Fruit fly (Drosophila melanogaster) whole organism, wandering third instar larva: ENCODE results near the gene CG3223.

Source experiments
- CG32264 ChIP-seq: fragments of 200-800 bp; sonication (Bioruptor generic); optimal IDR thresholded peaks from 2 replicates; lab custom pipeline; 2016; ENCODE audit warnings: missing biosample characterization, missing genetic modification characterization
- CG9705 ChIP-seq: fragments of 200-800 bp; sonication (Bioruptor generic); optimal IDR thresholded peaks from 2 replicates; lab custom pipeline; 2018; ENCODE audit warnings: missing biosample characterization, mild to moderate bottlenecking, missing genetic modification characterization
- CrebA ChIP-seq: fragments of 200-800 bp; sonication (Bioruptor generic); optimal IDR thresholded peaks from 2 replicates; lab custom pipeline; 2016; ENCODE audit warnings: missing biosample characterization, mild to moderate bottlenecking, missing genetic modification characterization, borderline replicate concordance
- Dif ChIP-seq: fragments of 200-275, 200-300 bp; sonication (Bioruptor generic); optimal IDR thresholded peaks from 2 replicates; lab custom pipeline; 2018; ENCODE audit warnings: missing biosample characterization, missing genetic modification characterization; ENCODE audit not compliant: partially characterized antibody
- GATAd ChIP-seq: sonication (Bioruptor generic); optimal IDR thresholded peaks from 2 replicates; lab custom pipeline; 2016; ENCODE audit warnings: missing biosample characterization, missing genetic modification characterization
- HLH106 ChIP-seq: fragments of 200-800 bp; optimal IDR thresholded peaks from 3 replicates; lab custom pipeline; 2019; ENCODE audit warnings: missing biosample characterization, mild to moderate bottlenecking, missing genetic modification characterization, moderate library complexity
- Hnf4 ChIP-seq: fragments of 200-800 bp; sonication (Bioruptor generic); optimal IDR thresholded peaks from 2 replicates; lab custom pipeline; 2016; ENCODE audit warnings: missing biosample characterization, mild to moderate bottlenecking, missing genetic modification characterization
- Hr78 ChIP-seq: fragments of >200 bp; optimal IDR thresholded peaks from 2 replicates; lab custom pipeline; 2017; ENCODE audit warnings: missing biosample characterization, missing genetic modification characterization
- Hr83 ChIP-seq: fragments of 200-300 bp; sonication (Bioruptor generic); optimal IDR thresholded peaks from 2 replicates; lab custom pipeline; 2016; ENCODE audit warnings: missing biosample characterization, mild to moderate bottlenecking, missing genetic modification characterization, moderate library complexity; ENCODE audit not compliant: poor library complexity, severe bottlenecking
- Mio ChIP-seq: sonication (Bioruptor generic); optimal IDR thresholded peaks from 2 replicates; lab custom pipeline; 2016; ENCODE audit warnings: missing biosample characterization, missing genetic modification characterization
- Myc ChIP-seq: fragments of >200 bp; optimal IDR thresholded peaks from 2 replicates; lab custom pipeline; 2017
- OdsH ChIP-seq: fragments of 200-800 bp; sonication (Bioruptor generic); optimal IDR thresholded peaks from 2 replicates; lab custom pipeline; 2016; ENCODE audit warnings: missing biosample characterization, mild to moderate bottlenecking, missing genetic modification characterization
- Rel ChIP-seq, 2 experiments: fragments of 200-800 bp; sonication (Bioruptor generic) in 1 of 2; optimal IDR thresholded peaks; 2 replicates in 1 of 2; 3 replicates in 1 of 2; lab custom pipeline; 2016 to 2019; ENCODE audit warnings: mild to moderate bottlenecking in 2 of 2, missing biosample characterization in 2 of 2, missing genetic modification characterization in 2 of 2, moderate library complexity in 1 of 2
- Sp1 ChIP-seq: fragments of 200-800 bp; sonication (Bioruptor generic); optimal IDR thresholded peaks from 3 replicates; lab custom pipeline; 2019; ENCODE audit warnings: missing biosample characterization, mild to moderate bottlenecking, missing genetic modification characterization, moderate library complexity
- Vsx2 ChIP-seq: fragments of 200-300, 225-300 bp; sonication (Bioruptor generic); optimal IDR thresholded peaks from 2 replicates; lab custom pipeline; 2018; ENCODE audit warnings: missing biosample characterization, missing genetic modification characterization; ENCODE audit not compliant: partially characterized antibody
- br ChIP-seq: fragments of 200-800 bp; sonication (Bioruptor generic); optimal IDR thresholded peaks from 2 replicates; lab custom pipeline; 2016; ENCODE audit warnings: missing biosample characterization, missing genetic modification characterization
- brk ChIP-seq: fragments of 200-800 bp; sonication (Bioruptor generic); optimal IDR thresholded peaks from 2 replicates; lab custom pipeline; 2016; ENCODE audit warnings: missing biosample characterization, mild to moderate bottlenecking, missing genetic modification characterization
- dl ChIP-seq, 2 experiments: fragments of 175-275, 200-275 bp in 1 of 2; fragments of 200-275 bp in 1 of 2; sonication (Bioruptor generic); optimal IDR thresholded peaks; lab custom pipeline; 2018; ENCODE audit warnings: mild to moderate bottlenecking in 2 of 2, missing biosample characterization in 2 of 2, missing genetic modification characterization in 2 of 2, moderate library complexity in 2 of 2; ENCODE audit not compliant: partially characterized antibody in 2 of 2, insufficient read depth in 1 of 2
- dmrt93B ChIP-seq: fragments of 200-800 bp; sonication (Bioruptor generic); optimal IDR thresholded peaks from 2 replicates; lab custom pipeline; 2018; ENCODE audit warnings: missing biosample characterization, mild to moderate bottlenecking, missing genetic modification characterization
- ey ChIP-seq: fragments of 200-800 bp; sonication (Bioruptor generic); optimal IDR thresholded peaks from 2 replicates; lab custom pipeline; 2016; ENCODE audit warnings: missing biosample characterization, missing genetic modification characterization
- foxo ChIP-seq, 2 experiments: fragments of 200-800 bp; sonication (Bioruptor generic); optimal IDR thresholded peaks; 2 replicates in 1 of 2; 3 replicates in 1 of 2; lab custom pipeline; 2016 to 2017; ENCODE audit warnings: missing biosample characterization in 2 of 2, missing genetic modification characterization in 2 of 2
- fru ChIP-seq: fragments of 200-800 bp; sonication (Bioruptor generic); optimal IDR thresholded peaks from 3 replicates; lab custom pipeline; 2016; ENCODE audit warnings: missing biosample characterization, mild to moderate bottlenecking, missing genetic modification characterization
- h ChIP-seq: fragments of 200-800 bp; sonication (Bioruptor generic); optimal IDR thresholded peaks from 3 replicates; lab custom pipeline; 2016; ENCODE audit warnings: missing biosample characterization, mild to moderate bottlenecking, missing genetic modification characterization
- jim ChIP-seq: fragments of 175-275, 200-325 bp; sonication (Bioruptor generic); optimal IDR thresholded peaks from 2 replicates; lab custom pipeline; 2016; ENCODE audit warnings: missing biosample characterization, mild to moderate bottlenecking, missing genetic modification characterization
- lola ChIP-seq: fragments of >200 bp; optimal IDR thresholded peaks from 2 replicates; lab custom pipeline; 2017; ENCODE audit warnings: missing biosample characterization, missing genetic modification characterization
- pan ChIP-seq: fragments of >200 bp; optimal IDR thresholded peaks from 2 replicates; lab custom pipeline; 2017
- psq ChIP-seq: fragments of 200-800 bp; sonication (Bioruptor generic); optimal IDR thresholded peaks from 3 replicates; lab custom pipeline; 2017; ENCODE audit warnings: missing biosample characterization, mild to moderate bottlenecking, missing genetic modification characterization, moderate library complexity
- rgr ChIP-seq: fragments of 200-800 bp; sonication (Bioruptor generic); optimal IDR thresholded peaks from 3 replicates; lab custom pipeline; 2016; ENCODE audit warnings: missing biosample characterization, mild to moderate bottlenecking, missing genetic modification characterization
- sage ChIP-seq: fragments of 200-800 bp; sonication (Bioruptor generic); optimal IDR thresholded peaks from 2 replicates; lab custom pipeline; 2016; ENCODE audit warnings: missing biosample characterization, mild to moderate bottlenecking, missing genetic modification characterization
- sv ChIP-seq: fragments of 200-800 bp; sonication (Bioruptor generic); optimal IDR thresholded peaks from 3 replicates; lab custom pipeline; 2016; ENCODE audit warnings: missing biosample characterization, missing genetic modification characterization
- usp ChIP-seq: fragments of >200 bp; optimal IDR thresholded peaks from 2 replicates; lab custom pipeline; 2017; ENCODE audit warnings: missing biosample characterization, missing genetic modification characterization
- woc ChIP-seq: sonication (Bioruptor generic); optimal IDR thresholded peaks from 2 replicates; lab custom pipeline; 2016; ENCODE audit warnings: missing biosample characterization, mild to moderate bottlenecking, missing genetic modification characterization

Gene CG3223

DNA sequence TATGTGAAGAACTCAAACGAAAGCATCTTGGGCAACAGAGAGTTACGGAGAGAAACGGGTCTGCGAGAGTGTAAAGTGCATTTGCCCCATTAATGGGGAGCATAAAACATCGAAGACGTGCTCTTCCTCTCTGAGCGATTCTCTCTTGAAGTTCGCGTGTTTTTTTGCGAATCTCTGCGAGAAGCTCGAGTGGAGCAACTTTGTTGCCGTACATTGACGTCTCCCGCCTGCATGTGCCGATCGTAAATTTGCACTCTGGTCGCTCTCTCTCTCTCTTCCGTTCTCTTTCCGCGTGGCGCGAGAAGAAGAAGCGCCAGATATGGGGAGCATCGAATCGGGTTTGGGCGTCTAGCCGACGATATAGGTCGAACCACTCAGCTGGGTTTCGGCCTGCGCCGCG lies 41.4 kb upstream of the CG3223 start:
- TF ChIP-seq dl (GFP tag; optimal IDR thresholded peaks at IDR 0.05; lab: Kevin White, UChicago; ENCODE audit: insufficient read depth in 1 of 2, partially characterized antibody in 2 of 2) (peak; percentile 87 to 93), Hr83 (GFP tag; lab: Kevin White, UChicago) (peak; percentile 16), Vsx2 (GFP tag; lab: Kevin White, UChicago) (peak; percentile 52), CrebA (GFP tag; lab: Kevin White, UChicago) (peak; percentile 87), Mio (GFP tag; lab: Kevin White, UChicago) (no peak), sv (no peak), Rel (GFP tag; optimal IDR thresholded peaks at IDR 0.05; lab: Kevin White, UChicago) (peak; percentile 82), Rel (tag; optimal IDR thresholded peaks at IDR 0.05; lab: Kevin White, UChicago) (no peak), foxo (GFP tag; optimal IDR thresholded peaks at IDR 0.05; lab: Kevin White, UChicago) (peak in 1 of 2 experiments; percentile 27), Dif (GFP tag; lab: Kevin White, UChicago) (peak; percentile 93), woc (GFP tag; lab: Kevin White, UChicago) (peak; percentile 34), pan (lab: Kevin White, UChicago) (no peak), h (GFP tag; lab: Kevin White, UChicago) (peak; percentile 5)

dm6 chr3R:7968958-7969701 lies 40.1 kb upstream of the CG3223 start:
- no peak for TF ChIP-seq fru
- no peak for TF ChIP-seq psq (GFP tag; lab: Kevin White, UChicago)
- no peak for TF ChIP-seq usp (GFP tag; lab: Kevin White, UChicago)
- TF ChIP-seq Mio (GFP tag; lab: Kevin White, UChicago), result no peak
- no peak for TF ChIP-seq jim (GFP tag; lab: Kevin White, UChicago)
- no peak for TF ChIP-seq Hr78 (GFP tag; lab: Kevin White, UChicago)
- no peak for TF ChIP-seq CG32264 (GFP tag; lab: Kevin White, UChicago)
- no peak for TF ChIP-seq CrebA (GFP tag; lab: Kevin White, UChicago)
- TF ChIP-seq Sp1 (GFP tag; lab: Kevin White, UChicago), result no peak
- no peak for TF ChIP-seq lola
- TF ChIP-seq Dif (GFP tag; lab: Kevin White, UChicago), result no peak
- peak in 1 of 2 experiments; percentile 25 for TF ChIP-seq dl (GFP tag; optimal IDR thresholded peaks at IDR 0.05; lab: Kevin White, UChicago; ENCODE audit: insufficient read depth in 1 of 2, partially characterized antibody in 2 of 2)
- TF ChIP-seq rgr (GFP tag; lab: Kevin White, UChicago), result no peak
- TF ChIP-seq sage (GFP tag; lab: Kevin White, UChicago), result no peak
- no peak for TF ChIP-seq Myc
- TF ChIP-seq Rel (GFP tag; optimal IDR thresholded peaks at IDR 0.05; lab: Kevin White, UChicago), result no peak
- TF ChIP-seq Rel (tag; optimal IDR thresholded peaks at IDR 0.05; lab: Kevin White, UChicago), result peak; percentile 1
- TF ChIP-seq Hnf4 (GFP tag; lab: Kevin White, UChicago), result no peak
- TF ChIP-seq Vsx2 (GFP tag; lab: Kevin White, UChicago), result peak; percentile 0
- TF ChIP-seq foxo (GFP tag; optimal IDR thresholded peaks at IDR 0.05; lab: Kevin White, UChicago), result no peak
- no peak for TF ChIP-seq brk (GFP tag; lab: Kevin White, UChicago)
- TF ChIP-seq sv, result no peak

DNA sequence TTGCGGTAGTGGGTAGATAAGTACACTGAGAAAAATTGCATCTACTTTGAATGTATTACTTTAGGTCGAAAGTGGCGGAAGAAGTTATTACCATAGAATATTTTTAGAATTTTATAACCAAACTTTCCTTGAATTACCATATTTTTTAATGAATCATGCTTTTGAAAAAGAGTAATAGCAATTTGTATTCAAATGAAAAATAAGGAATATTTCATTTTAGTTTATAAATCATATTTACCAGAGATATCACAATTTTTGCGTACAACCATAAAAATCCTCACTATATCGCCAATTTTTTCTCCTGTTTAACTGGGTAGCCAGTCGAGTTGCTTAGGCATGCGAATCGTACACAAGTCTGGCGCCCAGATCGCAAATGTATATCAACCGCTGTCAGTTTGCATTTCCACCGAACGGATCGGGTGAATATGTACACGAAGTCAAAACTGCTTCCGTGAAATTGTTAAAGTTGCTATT lies 39.5 kb upstream of the CG3223 start:
- TF ChIP-seq rgr (GFP tag; lab: Kevin White, UChicago) (peak; percentile 50), dmrt93B (GFP tag; lab: Kevin White, UChicago) (peak; percentile 32), fru (peak; percentile 62), h (GFP tag; lab: Kevin White, UChicago) (peak; percentile 58), Hr78 (GFP tag; lab: Kevin White, UChicago) (no peak), CG32264 (GFP tag; lab: Kevin White, UChicago) (no peak), Hnf4 (GFP tag; lab: Kevin White, UChicago) (peak; percentile 33), OdsH (GFP tag; lab: Kevin White, UChicago) (peak; percentile 44), foxo (GFP tag; optimal IDR thresholded peaks at IDR 0.05; lab: Kevin White, UChicago) (peak in 1 of 2 experiments; percentile 62), ey (GFP tag; lab: Kevin White, UChicago) (peak; percentile 49), usp (GFP tag; lab: Kevin White, UChicago) (no peak), CG9705 (no peak), psq (GFP tag; lab: Kevin White, UChicago) (peak; percentile 31), br (GFP tag; lab: Kevin White, UChicago) (peak; percentile 42), Rel (GFP tag; optimal IDR thresholded peaks at IDR 0.05; lab: Kevin White, UChicago) (no peak), Rel (tag; optimal IDR thresholded peaks at IDR 0.05; lab: Kevin White, UChicago) (no peak), GATAd (GFP tag; lab: Kevin White, UChicago) (no peak), HLH106 (tag; lab: Kevin White, UChicago) (peak; percentile 68), woc (GFP tag; lab: Kevin White, UChicago) (peak; percentile 3), Sp1 (GFP tag; lab: Kevin White, UChicago) (peak; percentile 58)
